Fruit fly (Drosophila melanogaster): Measurements from ENCODE around the gene CG4238.

Gene CG4238

DNA sequence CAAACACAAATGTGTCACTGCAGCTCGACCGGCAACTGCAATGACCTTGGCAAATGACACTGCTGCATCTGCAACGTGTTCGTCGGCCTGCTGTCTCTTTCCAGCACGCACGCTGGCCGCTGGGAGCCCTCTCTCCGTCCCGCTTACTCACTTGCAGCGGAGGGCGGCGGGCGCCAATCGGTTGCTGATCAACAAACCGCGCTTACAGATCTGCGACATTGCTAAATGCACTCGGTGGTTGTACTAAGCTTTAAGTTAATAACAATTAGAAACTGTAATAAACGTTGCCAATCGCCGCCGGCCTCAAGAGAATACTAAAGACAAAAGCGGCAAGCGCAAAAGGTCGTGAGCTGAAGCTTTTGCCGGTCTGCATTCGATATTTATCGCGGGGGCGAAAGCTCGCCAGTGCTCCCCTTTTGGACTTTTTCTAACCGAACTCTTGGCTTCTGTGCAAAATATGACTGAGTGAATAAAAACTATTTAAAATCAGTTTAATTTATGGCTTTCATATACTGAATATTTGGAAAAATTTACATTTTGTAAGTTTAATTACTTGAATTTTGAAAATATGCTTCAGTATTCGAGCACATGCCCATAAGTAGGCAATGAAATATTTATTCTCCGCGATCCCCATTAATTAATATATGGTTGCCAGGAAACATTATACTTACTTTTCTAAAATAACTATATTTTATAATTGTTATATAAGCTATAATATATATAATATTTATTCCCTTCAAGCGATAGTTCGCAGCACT lies 22.0 kb upstream of the CG4238 start, which contains the start of gene Got2 (continued):
- TF ChIP-seq dan (GFP tag; IDR thresholded peaks at IDR 0.05) (no peak), CG11247 (GFP tag; IDR thresholded peaks at IDR 0.05) (0 out of 2 replicates have a peak, but pooled peaks have one; percentile 25), CG32532 (GFP tag; IDR thresholded peaks at IDR 0.05) (0 out of 2 replicates have a peak, but pooled peaks have one; percentile 9), Hr51 (GFP tag; optimal IDR thresholded peaks at IDR 0.05) (peak in 1 of 2 experiments; percentile 23), CG18619 (GFP tag; optimal IDR thresholded peaks at IDR 0.05) (no peak), CG34422 (GFP tag; IDR thresholded peaks at IDR 0.05) (peak; percentile 63; the same call in 1 of the 3 replicates), Lhr (GFP tag; optimal IDR thresholded peaks at IDR 0.05) (no peak), inv (GFP tag; IDR thresholded peaks at IDR 0.05; ENCODE audit: partially characterized antibody) (peak; percentile 87), gem (tag; optimal IDR thresholded peaks at IDR 0.05) (peak; percentile 71), fd96Cb (tag; optimal IDR thresholded peaks at IDR 0.05) (peak; percentile 6), CG18476 (GFP tag; optimal IDR thresholded peaks at IDR 0.05) (no peak), CG10654 (GFP tag; optimal IDR thresholded peaks at IDR 0.05) (no peak), Deaf1 (tag; optimal IDR thresholded peaks at IDR 0.05) (peak; percentile 12), CG9932 (GFP tag; IDR thresholded peaks at IDR 0.05) (peak; percentile 62), CG10209 (GFP tag; optimal IDR thresholded peaks at IDR 0.05) (peak; percentile 23), Hr39 (optimal IDR thresholded peaks at IDR 0.05) (no peak), CG13775 (GFP tag; optimal IDR thresholded peaks at IDR 0.05) (peak; percentile 20), CG17802 (tag; optimal IDR thresholded peaks at IDR 0.05) (no peak), D19B (GFP tag; optimal IDR thresholded peaks at IDR 0.05) (no peak), gce (GFP tag; IDR thresholded peaks at IDR 0.05) (no peak), CG12391 (tag; optimal IDR thresholded peaks at IDR 0.05) (peak; percentile 64), cas (GFP tag; IDR thresholded peaks at IDR 0.05) (no peak), CG11504 (tag; optimal IDR thresholded peaks at IDR 0.05) (peak; percentile 44), Meics (GFP tag; optimal IDR thresholded peaks at IDR 0.05) (peak; percentile 52), ranshi (GFP tag; IDR thresholded peaks at IDR 0.05) (no peak), dati (GFP tag; IDR thresholded peaks at IDR 0.05) (no peak), CG15269 (tag; optimal IDR thresholded peaks at IDR 0.05) (peak; percentile 29), CG6813 (GFP tag; optimal IDR thresholded peaks at IDR 0.05) (no peak), zfh2 (GFP tag; optimal IDR thresholded peaks at IDR 0.05) (peak; percentile 28), CG9609 (GFP tag; optimal IDR thresholded peaks at IDR 0.05) (no peak), CG14860 (GFP tag; IDR thresholded peaks at IDR 0.05; ENCODE audit: partially characterized antibody) (peak; percentile 65), CG8924 (tag; optimal IDR thresholded peaks at IDR 0.05) (peak; percentile 28), CG6175 (GFP tag; IDR thresholded peaks at IDR 0.05) (0 out of 3 replicates have a peak, but pooled peaks have one; percentile 22), Bgb (GFP tag; IDR thresholded peaks at IDR 0.05; ENCODE audit: partially characterized antibody) (peak; percentile 88), Adf1 (GFP tag; IDR thresholded peaks at IDR 0.05) (peak; percentile 25; the same call in 1 of the 2 replicates), sr (GFP tag; IDR thresholded peaks at IDR 0.05) (peak; percentile 89), CG15514 (GFP tag; optimal IDR thresholded peaks at IDR 0.05) (peak; percentile 50), CG7786 (GFP tag; optimal IDR thresholded peaks at IDR 0.05) (peak; percentile 8), PHDP (tag; optimal IDR thresholded peaks at IDR 0.05) (peak; percentile 10), CG4617 (GFP tag; optimal IDR thresholded peaks at IDR 0.05; ENCODE audit: borderline replicate concordance) (no peak), emc (GFP tag; optimal IDR thresholded peaks at IDR 0.05) (no peak), CG8290 (GFP tag; optimal IDR thresholded peaks at IDR 0.05) (no peak), CG8290 (tag; optimal IDR thresholded peaks at IDR 0.05) (no peak), H2.0 (GFP tag; IDR thresholded peaks at IDR 0.05) (peak; percentile 40; the same call in 1 of the 2 replicates), Ptx1 (GFP tag; IDR thresholded peaks at IDR 0.05) (peak; percentile 44; the same call in 1 of the 2 replicates), HmgD (GFP tag; optimal IDR thresholded peaks at IDR 0.05) (no peak), CG14965 (GFP tag; optimal IDR thresholded peaks at IDR 0.05; ENCODE audit: borderline replicate concordance) (no peak), CG2889 (GFP tag; IDR thresholded peaks at IDR 0.05) (no peak)
